Fruit fly (Drosophila melanogaster) whole organism: Measurements from ENCODE around the gene CG4629.

Experiments
- CG8478 ChIP-seq: fragments of >200 bp; optimal IDR thresholded peaks from 2 replicates; lab custom pipeline; 2018; ENCODE audit warnings: inconsistent platforms
- Dll ChIP-seq: fragments of >200 bp; optimal IDR thresholded peaks from 2 replicates; lab custom pipeline; 2017
- EcR ChIP-seq, 2 experiments: fragments of >200 bp; optimal IDR thresholded peaks; 2 replicates each; lab custom pipeline; 2017; ENCODE audit warnings: missing biosample characterization in 2 of 2, missing genetic modification characterization in 2 of 2, missing genetic modification reagents in 2 of 2
- pan ChIP-seq: fragments of >200 bp; optimal IDR thresholded peaks from 2 replicates; lab custom pipeline; 2017
- psq ChIP-seq: fragments of >200 bp; optimal IDR thresholded peaks from 2 replicates; lab custom pipeline; 2017
- usp ChIP-seq: fragments of >200 bp; optimal IDR thresholded peaks from 2 replicates; lab custom pipeline; 2017; ENCODE audit warnings: missing biosample characterization, missing genetic modification characterization, mixed read lengths

The CG4629 gene

DNA sequence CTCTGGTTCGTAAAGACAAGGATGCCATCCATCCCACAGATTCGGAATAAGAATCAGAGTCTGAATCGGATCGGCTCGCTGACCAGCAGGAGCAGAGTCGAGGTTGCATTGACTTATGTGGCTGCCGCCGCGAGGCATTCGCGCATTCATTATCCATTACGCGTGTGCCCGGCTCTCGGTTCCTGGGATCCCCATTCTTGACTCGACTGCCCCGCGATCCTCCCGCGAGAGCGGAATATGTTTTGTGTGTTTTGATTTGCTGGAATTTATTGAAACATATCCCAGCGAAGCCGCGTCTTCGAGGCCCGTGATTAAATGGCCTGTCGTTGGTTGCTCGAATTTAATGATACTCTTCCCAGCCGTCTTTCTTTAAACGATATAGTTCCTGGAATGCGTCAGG lies 38.6 kb downstream of the CG4629 start:
- no peak for TF ChIP-seq usp (GFP tag; lab: Kevin White, UChicago)
- TF ChIP-seq psq (lab: Kevin White, UChicago), result no peak
- no peak for TF ChIP-seq pan (lab: Kevin White, UChicago)
- TF ChIP-seq Dll (lab: Kevin White, UChicago), result no peak
- TF ChIP-seq CG8478 (lab: Kevin White, UChicago), result no peak
- no peak for TF ChIP-seq EcR (GFP tag; optimal IDR thresholded peaks at IDR 0.05; lab: Kevin White, UChicago)

DNA sequence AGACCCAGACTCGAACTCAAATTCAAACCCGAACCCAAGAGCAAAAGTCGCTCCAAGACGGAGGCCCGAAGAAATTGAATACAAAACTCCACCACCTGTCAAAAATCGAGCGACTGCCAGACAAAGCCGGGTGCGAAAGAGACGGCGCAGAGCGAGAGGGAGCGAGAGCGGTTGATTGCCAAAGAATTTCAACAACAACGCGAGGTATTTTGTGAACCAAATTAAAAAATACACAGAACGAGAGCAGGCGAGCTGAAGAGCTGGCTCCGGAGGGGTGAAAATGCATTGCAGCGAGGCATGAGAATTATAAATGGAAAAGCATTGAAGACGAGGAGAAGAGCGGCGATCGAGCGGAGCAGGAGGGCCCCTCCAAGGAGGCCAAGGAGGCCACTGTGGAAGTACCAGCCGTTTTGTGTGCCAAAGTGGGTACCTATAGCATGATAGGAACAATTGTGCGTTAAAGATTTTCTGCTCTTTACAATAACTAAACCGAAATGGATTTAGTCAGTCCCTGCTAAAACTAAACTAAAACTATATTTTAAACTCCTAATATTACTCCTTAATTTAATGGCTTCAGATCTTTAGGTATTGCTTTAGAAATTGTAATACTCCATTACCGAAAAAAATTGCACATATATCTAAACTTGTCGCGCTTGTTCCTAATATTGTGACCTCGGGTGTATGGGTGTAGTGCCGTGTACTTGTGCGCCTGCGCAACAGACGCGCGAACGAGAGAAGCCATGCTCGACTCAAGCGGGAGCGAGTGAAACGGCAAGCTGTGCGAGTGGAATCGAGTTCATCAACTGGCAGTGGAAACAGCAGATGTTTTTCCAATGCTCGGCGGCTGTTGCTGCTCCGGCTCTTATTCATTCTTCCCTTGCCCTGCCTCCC lies 39.6 kb downstream of the CG4629 start:
- TF ChIP-seq EcR (GFP tag; optimal IDR thresholded peaks at IDR 0.05; lab: Kevin White, UChicago) (peak in 1 of 2 experiments; percentile 24), Dll (lab: Kevin White, UChicago) (peak; percentile 32), pan (lab: Kevin White, UChicago) (no peak)

DNA sequence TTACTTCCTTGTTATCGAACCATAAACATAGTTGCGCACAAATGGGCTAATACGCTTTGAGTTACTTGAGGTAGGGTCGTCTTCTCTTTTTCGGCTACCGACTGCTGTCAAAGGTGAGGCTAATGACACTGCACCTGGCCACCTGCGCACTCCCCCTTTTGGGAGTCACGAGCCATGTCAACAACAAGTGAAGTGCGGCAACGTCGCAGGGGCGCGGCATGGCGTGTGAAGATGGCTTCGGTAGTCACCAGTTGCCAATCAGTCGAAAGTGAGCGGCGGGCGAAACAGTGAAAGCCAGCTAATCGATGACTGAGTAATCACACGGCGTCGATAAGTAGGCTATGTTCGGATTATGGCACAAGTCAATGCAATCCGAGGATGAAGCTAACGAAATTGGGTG lies 44.8 kb downstream of the CG4629 start:
- TF ChIP-seq EcR (GFP tag; optimal IDR thresholded peaks at IDR 0.05; lab: Kevin White, UChicago) (no peak), pan (lab: Kevin White, UChicago) (no peak), psq (lab: Kevin White, UChicago) (no peak), Dll (lab: Kevin White, UChicago) (no peak), usp (GFP tag; lab: Kevin White, UChicago) (no peak), CG8478 (lab: Kevin White, UChicago) (no peak)

DNA sequence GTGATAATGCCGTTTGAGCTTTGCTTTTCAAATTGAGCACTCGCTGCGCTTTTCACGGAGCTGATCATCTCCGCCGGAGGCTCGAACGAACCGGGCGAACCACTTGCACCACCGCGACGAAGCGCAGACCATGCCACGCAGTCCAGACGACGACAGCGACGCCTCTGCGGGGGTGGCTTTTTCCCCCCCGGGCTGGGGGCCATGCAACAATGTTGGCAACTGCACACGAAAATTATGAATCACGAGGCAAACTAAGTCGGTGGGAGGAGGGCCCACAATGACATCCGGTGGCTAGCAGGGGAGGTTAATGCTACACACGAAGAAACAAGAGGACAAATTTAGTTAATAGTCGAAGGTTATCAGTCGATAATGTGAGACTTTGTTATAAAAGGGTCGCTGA lies 45.7 kb downstream of the CG4629 start:
- TF ChIP-seq pan (lab: Kevin White, UChicago), result no peak
- TF ChIP-seq CG8478 (lab: Kevin White, UChicago), result no peak
- TF ChIP-seq psq (lab: Kevin White, UChicago), result no peak
- no peak for TF ChIP-seq Dll (lab: Kevin White, UChicago)
- TF ChIP-seq EcR (GFP tag; optimal IDR thresholded peaks at IDR 0.05; lab: Kevin White, UChicago), result no peak
- no peak for TF ChIP-seq usp (GFP tag; lab: Kevin White, UChicago)

DNA sequence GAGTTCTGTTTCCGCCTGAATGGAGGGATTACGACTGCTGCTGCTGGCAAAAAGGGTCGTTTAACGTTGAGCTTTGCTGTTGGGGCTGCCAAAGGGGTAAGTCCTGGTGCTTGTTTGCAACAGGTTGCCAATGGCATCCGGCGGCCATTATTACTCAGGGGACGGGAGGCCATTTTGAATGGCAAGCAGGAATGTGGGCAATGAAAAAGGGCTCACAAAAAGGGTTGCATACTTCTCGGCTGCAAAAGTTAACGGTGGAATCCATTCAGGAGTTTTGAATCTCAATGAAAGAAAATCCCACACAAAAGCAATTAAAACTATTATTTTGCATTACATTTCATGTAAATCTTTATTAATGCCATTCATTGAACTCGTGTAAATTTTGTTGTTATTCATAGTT lies 52.9 kb downstream of the CG4629 start:
- TF ChIP-seq usp (GFP tag; lab: Kevin White, UChicago) (no peak), EcR (GFP tag; optimal IDR thresholded peaks at IDR 0.05; lab: Kevin White, UChicago) (no peak), Dll (lab: Kevin White, UChicago) (no peak), psq (lab: Kevin White, UChicago) (no peak), CG8478 (lab: Kevin White, UChicago) (no peak), pan (lab: Kevin White, UChicago) (no peak)

DNA sequence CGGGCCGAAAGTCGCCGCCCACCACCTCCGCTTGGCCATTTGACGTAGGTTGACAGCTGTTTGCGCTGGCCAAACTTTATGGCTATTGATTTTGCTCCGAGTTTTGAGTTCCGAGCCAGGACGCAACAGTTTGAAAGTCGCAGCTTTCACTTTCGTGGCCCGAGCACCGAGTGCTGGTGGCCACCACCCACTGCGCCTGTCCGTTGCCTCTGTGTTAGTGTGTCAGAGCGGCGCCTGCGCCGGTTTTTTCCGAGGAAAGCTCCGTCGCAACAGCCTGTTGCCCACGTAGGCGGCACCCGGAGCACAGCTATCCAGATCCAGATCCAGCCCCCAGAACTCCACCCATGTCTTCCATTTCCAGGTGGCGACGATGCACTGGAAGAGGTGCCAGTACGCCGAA lies 53.5 kb downstream of the CG4629 start:
- TF ChIP-seq Dll (lab: Kevin White, UChicago), result no peak
- no peak for TF ChIP-seq usp (GFP tag; lab: Kevin White, UChicago)
- no peak for TF ChIP-seq psq (lab: Kevin White, UChicago)
- no peak for TF ChIP-seq pan (lab: Kevin White, UChicago)
- no peak for TF ChIP-seq CG8478 (lab: Kevin White, UChicago)
- TF ChIP-seq EcR (GFP tag; optimal IDR thresholded peaks at IDR 0.05; lab: Kevin White, UChicago), result no peak

DNA sequence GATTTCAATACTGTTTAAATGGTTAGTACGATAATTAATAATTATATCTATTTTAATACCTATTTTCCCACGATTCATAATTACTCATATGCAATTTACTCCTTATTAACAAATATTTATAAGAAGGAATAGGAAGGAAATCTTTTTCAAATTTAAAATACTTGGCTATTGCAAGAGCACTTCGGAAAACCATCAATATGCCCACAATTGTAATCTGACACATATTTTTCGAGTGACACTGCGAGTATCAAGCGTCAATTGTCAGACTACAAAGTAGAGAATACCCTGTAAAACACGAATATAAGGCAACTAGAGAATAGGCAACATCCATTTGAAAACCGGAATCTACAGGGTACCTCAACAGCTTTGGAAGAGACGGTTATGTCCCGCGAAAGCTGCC lies 53.9 kb downstream of the CG4629 start:
- TF ChIP-seq usp (GFP tag; lab: Kevin White, UChicago), result no peak
- TF ChIP-seq pan (lab: Kevin White, UChicago), result no peak
- TF ChIP-seq EcR (GFP tag; optimal IDR thresholded peaks at IDR 0.05; lab: Kevin White, UChicago), result no peak

DNA sequence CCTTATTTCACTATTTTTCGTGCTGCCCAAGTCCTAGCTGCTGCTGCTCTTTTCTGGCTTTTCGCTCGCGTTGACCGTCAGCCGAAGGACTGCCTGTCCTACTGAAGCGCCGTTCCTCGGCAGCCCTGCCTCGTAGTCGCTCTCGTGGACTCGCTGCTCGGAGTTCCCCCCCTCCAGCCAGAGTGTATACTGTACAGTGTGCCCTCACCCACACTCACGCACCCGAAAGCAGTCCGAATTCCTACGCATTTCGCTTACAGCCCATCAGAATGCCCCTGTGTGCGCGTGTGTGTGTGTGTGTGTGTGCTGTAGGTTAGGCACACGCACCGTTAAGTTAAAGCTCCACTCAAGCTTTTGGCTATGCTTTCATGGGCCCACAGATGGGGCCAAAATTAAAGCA lies 54.3 kb downstream of the CG4629 start, which contains the start of gene IA-2:
Gene IA-2, minus strand, starts transcription at position 89 of the 400 bp plus-strand sequence.
- TF ChIP-seq Dll (lab: Kevin White, UChicago) (no peak), pan (lab: Kevin White, UChicago) (no peak), CG8478 (lab: Kevin White, UChicago) (no peak), psq (lab: Kevin White, UChicago) (no peak), usp (GFP tag; lab: Kevin White, UChicago) (no peak), EcR (GFP tag; optimal IDR thresholded peaks at IDR 0.05; lab: Kevin White, UChicago) (no peak)

DNA sequence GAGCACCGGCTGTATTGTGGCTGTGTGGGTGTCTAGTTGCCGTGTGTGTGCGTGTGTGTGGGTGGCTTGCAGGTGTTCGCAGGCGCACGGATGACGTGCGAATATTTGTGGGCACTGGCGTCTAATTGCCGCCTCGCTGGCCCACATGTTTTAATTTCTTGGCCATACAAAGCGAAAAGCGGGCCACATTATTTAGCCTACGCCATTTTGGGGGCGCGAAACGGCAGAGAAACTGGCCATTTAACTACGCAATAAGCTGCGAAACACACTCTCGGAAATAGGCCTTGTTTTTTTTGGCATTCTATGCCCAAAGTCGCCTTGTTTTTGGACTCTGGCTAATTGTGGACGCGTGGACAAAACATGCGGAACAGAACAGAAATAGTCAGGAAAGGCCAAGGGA lies 55.1 kb downstream of the CG4629 start:
- TF ChIP-seq CG8478 (lab: Kevin White, UChicago) (no peak), EcR (GFP tag; optimal IDR thresholded peaks at IDR 0.05; lab: Kevin White, UChicago) (no peak), usp (GFP tag; lab: Kevin White, UChicago) (no peak), psq (lab: Kevin White, UChicago) (no peak), pan (lab: Kevin White, UChicago) (no peak), Dll (lab: Kevin White, UChicago) (no peak)

DNA sequence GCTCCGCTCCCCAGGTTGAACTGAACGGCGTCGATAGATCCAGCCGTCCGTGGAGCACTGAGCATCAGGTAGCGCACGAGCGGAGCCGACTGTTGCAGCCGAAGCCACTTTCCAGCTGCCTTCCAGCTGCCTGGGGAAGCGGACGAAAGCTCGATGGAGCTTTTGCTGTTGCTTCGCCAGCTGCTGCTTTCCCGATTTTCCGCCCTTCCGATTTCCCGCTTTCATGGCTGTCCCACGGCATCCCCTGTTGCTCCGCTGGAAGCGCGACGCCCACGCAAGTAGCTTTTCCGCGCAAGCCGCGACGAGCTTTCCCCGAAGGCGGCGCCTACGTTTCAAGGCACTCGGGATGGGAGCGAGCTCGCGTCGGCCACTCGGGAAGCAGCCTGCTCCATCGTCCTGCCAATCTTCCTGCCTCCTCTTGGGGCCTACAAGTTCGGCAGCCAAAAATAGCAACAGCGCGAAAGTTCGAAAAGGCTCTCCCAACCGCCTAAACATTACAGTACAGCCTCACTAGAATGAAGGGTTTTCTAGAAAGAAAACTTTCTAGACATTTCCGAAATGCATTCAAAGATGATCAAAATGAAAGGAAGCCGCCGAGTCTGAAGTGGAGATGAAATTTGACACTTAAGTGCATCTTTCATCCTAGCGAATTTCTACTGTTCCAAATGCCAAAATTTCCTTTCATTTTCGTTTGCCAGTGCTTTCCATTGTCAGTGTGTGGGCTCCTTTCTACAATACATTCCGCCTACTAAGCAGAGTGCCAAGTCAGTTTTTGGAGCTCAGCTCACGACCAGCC lies 58.9 kb downstream of the CG4629 start:
- TF ChIP-seq CG8478 (lab: Kevin White, UChicago) (no peak), psq (lab: Kevin White, UChicago) (no peak), Dll (lab: Kevin White, UChicago) (no peak)

DNA sequence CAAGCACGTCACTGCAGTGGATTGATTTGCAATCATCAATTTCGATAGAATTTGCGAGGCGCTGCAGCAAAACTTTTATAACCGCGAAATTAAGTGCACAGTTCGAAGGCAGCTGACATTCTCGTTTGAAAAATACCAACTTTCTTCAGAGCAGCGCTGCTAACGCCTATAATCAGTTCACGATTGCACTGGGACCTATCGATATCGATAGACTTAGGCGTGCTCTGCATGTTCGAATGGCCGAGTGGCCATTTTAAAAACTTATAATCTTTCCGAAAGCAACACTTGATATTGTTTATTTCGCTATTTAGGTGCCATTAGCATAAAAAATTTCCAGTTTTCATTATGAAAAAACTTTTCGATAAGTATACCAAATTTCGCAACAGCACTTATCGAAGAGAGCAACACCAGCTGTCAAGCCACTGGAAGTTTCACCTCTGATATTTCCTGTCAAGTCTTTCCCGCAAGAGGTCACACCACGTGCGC lies 65.5 kb downstream of the CG4629 start, which contains the start of gene gNacalpha:
Gene gNacalpha, plus strand, starts transcription at position 436 of the 486 bp plus-strand sequence.
- TF ChIP-seq CG8478 (lab: Kevin White, UChicago) (no peak), pan (lab: Kevin White, UChicago) (no peak), psq (lab: Kevin White, UChicago) (no peak), usp (GFP tag; lab: Kevin White, UChicago) (no peak), Dll (lab: Kevin White, UChicago) (no peak), EcR (GFP tag; optimal IDR thresholded peaks at IDR 0.05; lab: Kevin White, UChicago) (no peak)
